Worm (Caenorhabditis elegans): Measurements from ENCODE around the gene Y44F5A.1.

ce11 chrIII:4275704-4276103, 28.2 kb upstream of the Y44F5A.1 start:
- TF ChIP-seq zag-1 (tag; optimal IDR thresholded peaks at IDR 0.05) (no peak), dmd-6 (GFP tag; IDR thresholded peaks at IDR 0.05) (no peak), lsy-2 (tag; optimal IDR thresholded peaks at IDR 0.05) (no peak), snpc-4 (tag; optimal IDR thresholded peaks at IDR 0.05) (no peak), fos-1 (tag; optimal IDR thresholded peaks at IDR 0.05) (no peak), nhr-237 (tag; optimal IDR thresholded peaks at IDR 0.05) (no peak), aly-2 (tag; optimal IDR thresholded peaks at IDR 0.05) (no peak), Y5F2A.4 (GFP tag; optimal IDR thresholded peaks at IDR 0.05) (no peak)

Data from whole organism, L4 larva.